Worm (Caenorhabditis elegans): ENCODE measurements around the gene cfim-2.

DNA sequence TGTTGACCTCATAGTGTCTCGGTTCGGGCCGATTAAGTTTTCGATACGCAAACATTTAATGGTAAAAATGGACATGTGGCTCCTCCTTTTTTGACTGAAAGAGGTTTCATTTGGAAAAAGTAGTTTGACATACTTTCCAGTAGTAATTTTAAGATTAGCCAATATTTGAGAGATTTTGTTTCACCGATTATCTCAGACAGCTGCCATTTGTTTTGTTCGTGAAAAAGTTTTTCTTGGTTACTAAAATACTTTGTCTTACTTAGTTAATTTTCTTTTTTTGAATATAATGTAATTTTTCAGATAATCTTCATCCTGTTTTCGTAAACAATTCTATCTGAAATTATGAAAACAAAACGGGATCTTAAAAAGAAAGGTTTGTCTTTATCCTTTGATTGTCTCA, 39.9 kb upstream of the cfim-2 start, which contains the start of gene C09G9.5:
- TF ChIP-seq F49E8.2 (tag; optimal IDR thresholded peaks at IDR 0.05; ENCODE audit: insufficient read depth) (no peak), ztf-28 (GFP tag; IDR thresholded peaks at IDR 0.05) (no peak), C17E4.6 (GFP tag; IDR thresholded peaks at IDR 0.05) (no peak), egl-44 (GFP tag; IDR thresholded peaks at IDR 0.05) (no peak), ztf-6 (GFP tag; IDR thresholded peaks at IDR 0.05) (no peak), madf-8 (GFP tag; conservative IDR thresholded peaks at IDR 0.05) (no peak), ceh-40 (GFP tag; IDR thresholded peaks at IDR 0.05) (no peak), lin-35 (GFP tag; optimal IDR thresholded peaks at IDR 0.05) (no peak), somi-1 (GFP tag; optimal IDR thresholded peaks at IDR 0.05) (no peak), rcor-1 (GFP tag; IDR thresholded peaks at IDR 0.05) (no peak), ets-4 (GFP tag; optimal IDR thresholded peaks at IDR 0.05) (no peak)
